Worm (Caenorhabditis elegans) whole organism, mixed stage, embryonic: ENCODE data around the gene F15A4.2.

ENCODE experiments used
- bed-3 ChIP-seq: fragments of 200-800 bp; sonication (Bioruptor generic); optimal IDR thresholded peaks from 3 replicates; lab custom pipeline; 2018; ENCODE audit warnings: mild to moderate bottlenecking, missing genetic modification characterization, moderate library complexity, missing compliant biosample characterization
- blmp-1 ChIP-seq: fragments of 150-350 bp; optimal IDR thresholded peaks from 2 replicates; lab custom pipeline; 2014; ENCODE audit warnings: missing biosample characterization, missing genetic modification characterization
- ceh-39 ChIP-seq: fragments of 150-350 bp; optimal IDR thresholded peaks from 2 replicates; lab custom pipeline; 2014; ENCODE audit warnings: missing biosample characterization, missing genetic modification characterization
- ceh-43 ChIP-seq: fragments of 200-800 bp; sonication (Bioruptor generic); optimal IDR thresholded peaks from 2 replicates; lab custom pipeline; 2018; ENCODE audit warnings: mild to moderate bottlenecking, missing genetic modification characterization, moderate library complexity, missing compliant biosample characterization
- ceh-83 ChIP-seq: fragments of 200-800 bp; sonication (Bioruptor generic); optimal IDR thresholded peaks from 2 replicates; lab custom pipeline; 2018; ENCODE audit warnings: mild to moderate bottlenecking, missing genetic modification characterization, missing compliant biosample characterization
- ces-1 ChIP-seq: fragments of 150-350 bp; optimal IDR thresholded peaks from 2 replicates; lab custom pipeline; 2014; ENCODE audit warnings: missing biosample characterization, missing genetic modification reagents, missing genetic modification characterization
- cnd-1 ChIP-seq: fragments of 200-800 bp; sonication (Bioruptor generic); optimal IDR thresholded peaks from 2 replicates; lab custom pipeline; 2018; ENCODE audit warnings: mild to moderate bottlenecking, missing genetic modification characterization, missing compliant biosample characterization
- elt-1 ChIP-seq: sonication (generic microtip); optimal IDR thresholded peaks from 2 replicates; lab custom pipeline; 2017; ENCODE audit warnings: missing genetic modification characterization, mild to moderate bottlenecking, missing compliant biosample characterization, antibody characterized with exemption, moderate library complexity, borderline replicate concordance; ENCODE audit not compliant: insufficient read depth
- elt-3 ChIP-seq: fragments of 150-350 bp; optimal IDR thresholded peaks from 2 replicates; lab custom pipeline; 2014; ENCODE audit warnings: missing biosample characterization, missing genetic modification characterization
- flh-1 ChIP-seq: fragments of 200-800 bp; sonication (Bioruptor generic); optimal IDR thresholded peaks from 2 replicates; lab custom pipeline; 2018; ENCODE audit warnings: mild to moderate bottlenecking, missing genetic modification characterization, moderate library complexity, missing compliant biosample characterization
- hlh-1 ChIP-seq: fragments of 150-350 bp; optimal IDR thresholded peaks from 2 replicates; lab custom pipeline; 2014; ENCODE audit warnings: missing biosample characterization, missing genetic modification reagents, missing genetic modification characterization
- lin-13 ChIP-seq: fragments of 150-350 bp; optimal IDR thresholded peaks from 2 replicates; lab custom pipeline; 2014; ENCODE audit warnings: missing biosample characterization, missing genetic modification characterization
- lin-32 ChIP-seq: fragments of 200-800 bp; sonication (Bioruptor generic); optimal IDR thresholded peaks from 2 replicates; lab custom pipeline; 2018; ENCODE audit warnings: mild to moderate bottlenecking, missing genetic modification characterization, missing compliant biosample characterization
- lsy-2 ChIP-seq: fragments of 150-350 bp; optimal IDR thresholded peaks from 2 replicates; lab custom pipeline; 2014; ENCODE audit warnings: missing biosample characterization, missing genetic modification characterization
- mab-5 ChIP-seq: fragments of 150-350 bp; optimal IDR thresholded peaks from 2 replicates; lab custom pipeline; 2014; ENCODE audit warnings: missing biosample characterization, missing genetic modification characterization
- mep-1 ChIP-seq: fragments of 150-350 bp; optimal IDR thresholded peaks from 2 replicates; lab custom pipeline; 2017; ENCODE audit warnings: missing biosample characterization, missing genetic modification reagents, missing genetic modification characterization, inconsistent platforms
- mls-2 ChIP-seq: sonication (generic microtip); optimal IDR thresholded peaks from 2 replicates; lab custom pipeline; 2016; ENCODE audit warnings: mild to moderate bottlenecking, missing genetic modification characterization, moderate library complexity, missing compliant biosample characterization
- nhr-12 ChIP-seq: fragments of 150-350 bp; optimal IDR thresholded peaks from 2 replicates; lab custom pipeline; 2014; ENCODE audit warnings: missing biosample characterization, missing genetic modification characterization
- nhr-2 ChIP-seq: fragments of 150-350 bp; optimal IDR thresholded peaks from 2 replicates; lab custom pipeline; 2014; ENCODE audit warnings: missing biosample characterization, missing genetic modification characterization
- nhr-237 ChIP-seq: fragments of 150-350 bp; optimal IDR thresholded peaks from 2 replicates; lab custom pipeline; 2014; ENCODE audit warnings: missing biosample characterization, missing genetic modification characterization
- nhr-28 ChIP-seq: fragments of 150-350 bp; optimal IDR thresholded peaks from 2 replicates; lab custom pipeline; 2014; ENCODE audit warnings: missing biosample characterization, missing genetic modification characterization
- nhr-76 ChIP-seq: sonication (generic microtip); optimal IDR thresholded peaks from 2 replicates; lab custom pipeline; 2017; ENCODE audit warnings: missing biosample characterization, missing genetic modification characterization
- pha-4 ChIP-seq: fragments of 150-350 bp; optimal IDR thresholded peaks from 2 replicates; lab custom pipeline; 2018; ENCODE audit warnings: missing biosample characterization, missing genetic modification reagents, missing genetic modification characterization
- sem-2 ChIP-seq: fragments of 200-800 bp; sonication (Bioruptor generic); optimal IDR thresholded peaks from 2 replicates; lab custom pipeline; 2018; ENCODE audit warnings: mild to moderate bottlenecking, missing genetic modification characterization, missing compliant biosample characterization
- snpc-4 ChIP-seq: fragments of 150-350 bp; optimal IDR thresholded peaks from 2 replicates; lab custom pipeline; 2014; ENCODE audit warnings: missing biosample characterization, missing genetic modification characterization
- sptf-1 ChIP-seq: sonication (generic microtip); optimal IDR thresholded peaks from 2 replicates; lab custom pipeline; 2017; ENCODE audit warnings: mild to moderate bottlenecking, missing genetic modification characterization, moderate library complexity, missing compliant biosample characterization
- tbx-8 ChIP-seq: fragments of 200-800 bp; sonication (Bioruptor generic); optimal IDR thresholded peaks from 2 replicates; lab custom pipeline; 2018; ENCODE audit warnings: mild to moderate bottlenecking, missing genetic modification characterization, moderate library complexity, missing compliant biosample characterization
- unc-120 ChIP-seq: sonication (generic microtip); optimal IDR thresholded peaks from 2 replicates; lab custom pipeline; 2017; ENCODE audit warnings: missing genetic modification characterization, missing compliant biosample characterization; ENCODE audit not compliant: poor library complexity, severe bottlenecking
- zip-8 ChIP-seq: fragments of 150-350 bp; optimal IDR thresholded peaks from 2 replicates; lab custom pipeline; 2014; ENCODE audit warnings: missing biosample characterization, missing genetic modification characterization
- ztf-11 ChIP-seq: fragments of 150-350 bp; optimal IDR thresholded peaks from 2 replicates; lab custom pipeline; 2014; ENCODE audit warnings: missing biosample characterization, missing genetic modification characterization

The F15A4.2 gene

DNA sequence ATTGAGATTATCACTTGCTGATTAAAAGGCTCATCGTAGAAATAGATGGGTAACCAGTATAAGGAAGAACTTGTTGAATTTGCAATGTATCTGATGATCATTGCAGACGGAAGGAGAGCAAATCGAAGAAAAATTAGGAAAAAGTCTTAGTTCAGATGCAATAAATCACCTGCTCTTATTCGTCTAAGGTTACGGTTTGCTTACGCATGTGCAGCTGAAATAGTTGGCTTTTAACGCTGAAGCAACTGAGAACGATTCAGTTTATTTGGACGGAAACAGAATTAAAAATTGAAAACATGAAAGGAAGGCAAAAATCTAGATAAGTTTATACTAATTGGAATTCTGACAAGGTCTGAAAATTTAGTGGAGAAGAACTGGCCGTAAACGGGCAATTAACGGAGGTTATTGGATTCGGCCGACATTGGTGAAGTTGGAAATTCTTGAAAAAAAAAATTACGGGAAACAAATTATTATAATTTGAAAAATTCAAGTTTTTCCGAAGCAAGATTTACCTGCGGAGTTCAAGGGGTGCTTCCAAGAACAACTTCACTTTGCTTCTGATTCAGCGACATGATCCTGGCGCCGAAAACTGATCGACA lies 9.5 kb upstream of the F15A4.2 start, which contains the start of the genes sre-35 and sre-33:
TSS of gene sre-35 (minus strand) at position 101 of the 599 bp plus-strand sequence.
TSS of gene sre-33 (plus strand) at position 549 of the 599 bp plus-strand sequence.
- TF ChIP-seq blmp-1 (tag; lab: Kevin White, UChicago) (no peak), cnd-1 (tag; lab: Kevin White, UChicago) (no peak), ceh-43 (no peak), nhr-2 (tag; lab: Kevin White, UChicago) (no peak), bed-3 (GFP tag; lab: Kevin White, UChicago) (no peak), elt-1 (tag; lab: Kevin White, UChicago) (no peak), flh-1 (GFP tag; lab: Kevin White, UChicago) (no peak)
- TF ChIP-seq, all 35 proteins: peak for 0

DNA sequence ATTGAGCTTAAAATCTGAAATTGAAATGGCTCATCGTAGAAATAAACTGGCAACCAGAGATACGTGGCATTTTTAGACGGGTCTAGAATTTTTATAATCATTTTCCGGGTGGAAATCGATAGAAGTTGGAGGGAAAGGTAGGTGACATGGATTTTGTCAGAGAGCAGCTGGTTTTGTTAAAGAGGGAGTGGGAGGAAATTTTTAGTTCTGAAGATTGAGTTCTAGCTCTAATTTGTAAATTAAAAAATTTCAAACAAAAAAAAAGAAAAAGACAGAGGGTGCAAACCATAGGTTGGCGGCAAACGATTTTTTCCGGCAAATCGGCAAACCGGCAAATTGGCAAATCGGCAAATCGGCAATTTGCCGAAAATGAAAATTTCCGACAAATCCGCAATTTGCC lies 5.7 kb upstream of the F15A4.2 start, which contains the start of gene sre-32:
TSS of gene sre-32 (minus strand) at position 101 of the 400 bp plus-strand sequence.
- no peak for TF ChIP-seq cnd-1 (tag; lab: Kevin White, UChicago)
- TF ChIP-seq sem-2 (GFP tag; lab: Kevin White, UChicago): no peak
- no peak for TF ChIP-seq zip-8
- no peak for TF ChIP-seq pha-4 (tag; lab: Kevin White, UChicago)
- TF ChIP-seq lsy-2 (tag; lab: Kevin White, UChicago): no peak
- TF ChIP-seq nhr-237 (tag; lab: Kevin White, UChicago): no peak
- TF ChIP-seq ces-1 (GFP tag; lab: Kevin White, UChicago): no peak
- no peak for TF ChIP-seq nhr-12
- no peak for TF ChIP-seq tbx-8 (GFP tag; lab: Kevin White, UChicago)
- no peak for TF ChIP-seq snpc-4 (tag; lab: Kevin White, UChicago)
- no peak for TF ChIP-seq hlh-1 (tag; lab: Kevin White, UChicago)
- no peak for TF ChIP-seq elt-1 (tag; lab: Kevin White, UChicago)
- no peak for TF ChIP-seq mls-2 (tag; lab: Kevin White, UChicago)
- no peak for TF ChIP-seq nhr-2 (tag; lab: Kevin White, UChicago)

DNA sequence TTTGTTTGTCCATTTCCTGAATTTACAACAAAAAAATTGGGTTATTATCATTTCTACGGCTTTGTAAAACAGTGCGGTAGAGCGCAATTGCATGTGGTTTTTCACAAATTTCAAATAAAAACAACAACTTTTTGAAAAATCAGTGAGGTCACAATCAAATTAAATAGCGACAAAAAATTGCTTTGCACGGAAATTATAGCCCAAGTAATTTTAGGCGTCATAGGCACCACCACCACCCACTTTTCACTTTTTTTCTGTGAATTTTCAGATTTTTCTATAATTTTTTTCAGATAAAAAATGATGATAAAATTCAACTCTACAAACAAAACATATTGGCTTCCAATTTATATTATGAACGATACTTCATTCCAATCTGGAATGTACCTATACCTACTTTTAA lies 5.1 kb upstream of the F15A4.2 start, which contains the start of gene sre-38:
TSS of gene sre-38 (plus strand) at position 301 of the 400 bp plus-strand sequence.
- TF ChIP-seq ceh-43 (no peak), nhr-28 (tag; lab: Kevin White, UChicago) (no peak), ceh-39 (no peak), elt-3 (tag; lab: Kevin White, UChicago) (no peak), lin-13 (tag; lab: Kevin White, UChicago) (no peak), mls-2 (tag; lab: Kevin White, UChicago) (no peak), ceh-83 (no peak), sem-2 (GFP tag; lab: Kevin White, UChicago) (no peak), flh-1 (GFP tag; lab: Kevin White, UChicago) (no peak), snpc-4 (tag; lab: Kevin White, UChicago) (no peak), nhr-12 (no peak), mab-5 (no peak), sptf-1 (tag; lab: Kevin White, UChicago) (no peak), nhr-237 (tag; lab: Kevin White, UChicago) (no peak), zip-8 (no peak), unc-120 (tag; lab: Kevin White, UChicago) (no peak), mep-1 (tag; lab: Kevin White, UChicago) (no peak), nhr-76 (tag; lab: Kevin White, UChicago) (no peak), ztf-11 (no peak), lin-32 (GFP tag; lab: Kevin White, UChicago) (no peak)
- TF ChIP-seq, all 35 proteins: peak for 0

DNA sequence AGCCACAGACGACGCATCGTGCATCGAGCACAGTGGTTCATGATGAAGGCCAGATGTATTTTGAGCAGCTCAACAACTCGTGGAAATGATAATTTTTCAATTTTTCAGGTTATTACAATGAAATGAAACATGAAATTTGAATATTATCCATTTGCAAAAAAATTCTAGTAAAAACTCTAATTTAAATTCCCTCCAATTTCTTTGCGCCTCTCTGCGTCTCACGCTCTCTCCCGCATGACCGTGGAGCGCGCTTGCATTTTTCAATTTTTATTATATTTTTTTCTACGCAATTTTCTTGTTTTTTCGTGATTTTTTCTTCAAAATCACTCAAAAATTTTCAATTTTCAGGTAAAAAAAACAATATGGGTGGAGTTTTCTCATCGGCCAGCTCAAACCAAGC lies 2.9 kb upstream of the F15A4.2 start, which contains the start of gene tag-281:
TSS of gene tag-281 (plus strand) at position 340 of the 400 bp plus-strand sequence.
- TF ChIP-seq nhr-2 (tag; lab: Kevin White, UChicago): peak; percentile 38
- TF ChIP-seq cnd-1 (tag; lab: Kevin White, UChicago): no peak
- peak; percentile 17 for TF ChIP-seq pha-4 (tag; lab: Kevin White, UChicago)
- no peak for TF ChIP-seq ztf-11
- TF ChIP-seq ceh-39: peak; percentile 37
- peak; percentile 70 for TF ChIP-seq ces-1 (GFP tag; lab: Kevin White, UChicago)
- peak; percentile 82 for TF ChIP-seq lsy-2 (tag; lab: Kevin White, UChicago)
- TF ChIP-seq nhr-237 (tag; lab: Kevin White, UChicago): peak; percentile 54
- no peak for TF ChIP-seq bed-3 (GFP tag; lab: Kevin White, UChicago)
- TF ChIP-seq mab-5: no peak
- peak; percentile 72 for TF ChIP-seq mep-1 (tag; lab: Kevin White, UChicago)
- TF ChIP-seq lin-13 (tag; lab: Kevin White, UChicago): peak; percentile 9
- TF ChIP-seq tbx-8 (GFP tag; lab: Kevin White, UChicago): no peak
- no peak for TF ChIP-seq zip-8
- TF ChIP-seq ceh-43: no peak
- TF ChIP-seq sptf-1 (tag; lab: Kevin White, UChicago): peak; percentile 25
